Worm (Caenorhabditis elegans) whole organism, L1 larva: ENCODE measurements around the gene dlhd-1.

ENCODE experiments used
- jun-1 ChIP-seq: fragments of 150-350 bp; optimal IDR thresholded peaks from 2 replicates; lab custom pipeline; 2014; ENCODE audit warnings: missing biosample characterization, missing genetic modification reagents, missing genetic modification characterization
- lin-14 ChIP-seq: fragments of 200-800 bp; sonication (Bioruptor generic); optimal IDR thresholded peaks from 2 replicates; lab custom pipeline; 2018; ENCODE audit warnings: mild to moderate bottlenecking, missing genetic modification characterization, moderate library complexity, missing compliant biosample characterization
- mef-2 ChIP-seq: fragments of 150-350 bp; optimal IDR thresholded peaks from 2 replicates; lab custom pipeline; 2014; ENCODE audit warnings: missing biosample characterization, missing genetic modification characterization
- nhr-12 ChIP-seq: sonication (generic microtip); optimal IDR thresholded peaks from 2 replicates; lab custom pipeline; 2017; ENCODE audit warnings: missing biosample characterization, missing genetic modification characterization
- nhr-237 ChIP-seq: fragments of 150-350 bp; optimal IDR thresholded peaks from 2 replicates; lab custom pipeline; 2014; ENCODE audit warnings: missing biosample characterization, missing genetic modification characterization
- nhr-76 ChIP-seq: sonication (generic microtip); optimal IDR thresholded peaks from 2 replicates; lab custom pipeline; 2017; ENCODE audit warnings: missing biosample characterization, missing genetic modification characterization
- nhr-77 ChIP-seq: fragments of 150-350 bp; optimal IDR thresholded peaks from 2 replicates; lab custom pipeline; 2014; ENCODE audit warnings: missing biosample characterization, missing genetic modification characterization
- pag-3 ChIP-seq: sonication (generic microtip); optimal IDR thresholded peaks from 2 replicates; lab custom pipeline; 2017; ENCODE audit warnings: missing genetic modification characterization, mild to moderate bottlenecking, missing compliant biosample characterization, antibody characterized with exemption, borderline replicate concordance; ENCODE audit not compliant: insufficient read depth

- TF ChIP-seq lin-14 (GFP tag; lab: Kevin White, UChicago), result no peak
- TF ChIP-seq nhr-76 (tag; lab: Kevin White, UChicago), result no peak
- TF ChIP-seq jun-1 (tag; lab: Kevin White, UChicago), result no peak
- no peak for TF ChIP-seq nhr-12 (tag; lab: Kevin White, UChicago)
- TF ChIP-seq mef-2, result no peak
- TF ChIP-seq nhr-237, result no peak
- no peak for TF ChIP-seq nhr-77
- TF ChIP-seq pag-3 (tag; lab: Kevin White, UChicago), result no peak
These were observed 31.2 kb downstream of the dlhd-1 start, which contains the start of gene W09B6.4 for ce11 chrII:1140689-1141088.
